Worm (Caenorhabditis elegans): Measurements from ENCODE around the gene cash-1.

- TF ChIP-seq skn-1 (tag; optimal IDR thresholded peaks at IDR 0.05) (no peak), aly-2 (tag; optimal IDR thresholded peaks at IDR 0.05) (no peak), lin-11 (tag; optimal IDR thresholded peaks at IDR 0.05) (no peak), unc-62 (GFP tag; optimal IDR thresholded peaks at IDR 0.05) (no peak), ceh-82 (tag; optimal IDR thresholded peaks at IDR 0.05) (no peak), ZK546.5 (tag; optimal IDR thresholded peaks at IDR 0.05) (no peak), elt-1 (tag; optimal IDR thresholded peaks at IDR 0.05) (no peak)
Observed at ce11 chrV:10332012-10332411, 30.0 kb upstream of the cash-1 start, which contains the start of gene crm-1.

Data from whole organism, L2 larva.